Fruit fly (Drosophila melanogaster): ENCODE data around the gene msd5.

Gene msd5

dm6 chr3L:1313039-1313766 is 19.7 kb downstream of the msd5 start, which contains the start of the genes sturkopf and Herc4 (continued):
- TF ChIP-seq CG7987 (GFP tag; optimal IDR thresholded peaks at IDR 0.05) (peak; percentile 22), ems (GFP tag; optimal IDR thresholded peaks at IDR 0.05) (peak; percentile 89), Rx (GFP tag; IDR thresholded peaks at IDR 0.05) (no peak), gcm (GFP tag; optimal IDR thresholded peaks at IDR 0.05) (peak; percentile 60), CG2116 (GFP tag; optimal IDR thresholded peaks at IDR 0.05) (peak; percentile 60), tio (GFP tag; optimal IDR thresholded peaks at IDR 0.05) (no peak), CG2875 (GFP tag; optimal IDR thresholded peaks at IDR 0.05) (no peak), fd3F (GFP tag; optimal IDR thresholded peaks at IDR 0.05) (peak; percentile 41), CG17568 (GFP tag; optimal IDR thresholded peaks at IDR 0.05) (no peak), Poxn (GFP tag; IDR thresholded peaks at IDR 0.05) (peak; percentile 42; the same call in 1 of the 2 replicates), tx (GFP tag; optimal IDR thresholded peaks at IDR 0.05) (peak; percentile 69), CG32532 (GFP tag; IDR thresholded peaks at IDR 0.05) (peak; percentile 76), dysf (GFP tag; IDR thresholded peaks at IDR 0.05) (peak; percentile 61; the same call in 1 of the 3 replicates), Spps (tag; optimal IDR thresholded peaks at IDR 0.05) (no peak), slou (GFP tag; optimal IDR thresholded peaks at IDR 0.05) (peak; percentile 44), Antp (GFP tag; optimal IDR thresholded peaks at IDR 0.05) (peak; percentile 91), hb (GFP tag; IDR thresholded peaks at IDR 0.05; ENCODE audit: partially characterized antibody) (no peak), br (optimal IDR thresholded peaks at IDR 0.05) (no peak), Bteb2 (GFP tag; optimal IDR thresholded peaks at IDR 0.05) (peak; percentile 73), Dek (tag; optimal IDR thresholded peaks at IDR 0.05) (peak; percentile 83), CG10543 (GFP tag; optimal IDR thresholded peaks at IDR 0.05) (peak; percentile 93), crp (GFP tag; optimal IDR thresholded peaks at IDR 0.05) (peak; percentile 34 to 82), zen (tag; optimal IDR thresholded peaks at IDR 0.05) (no peak), bbx (GFP tag; IDR thresholded peaks at IDR 0.05; ENCODE audit: partially characterized antibody) (0 out of 2 replicates have a peak, but pooled peaks have one; percentile 7), Lhr (GFP tag; optimal IDR thresholded peaks at IDR 0.05) (peak; percentile 6), CG12659 (GFP tag; optimal IDR thresholded peaks at IDR 0.05) (peak; percentile 88), Usf (GFP tag; optimal IDR thresholded peaks at IDR 0.05) (peak; percentile 54), ab (GFP tag; optimal IDR thresholded peaks at IDR 0.05) (peak; percentile 56), gcm2 (GFP tag; optimal IDR thresholded peaks at IDR 0.05) (peak; percentile 37), CG12219 (GFP tag; optimal IDR thresholded peaks at IDR 0.05) (peak; percentile 29), Jarid2 (GFP tag; optimal IDR thresholded peaks at IDR 0.05) (no peak), CG8924 (tag; optimal IDR thresholded peaks at IDR 0.05) (peak; percentile 85), her (GFP tag; optimal IDR thresholded peaks at IDR 0.05) (peak; percentile 76), CG16815 (GFP tag; optimal IDR thresholded peaks at IDR 0.05) (peak; percentile 67), sens-2 (GFP tag; IDR thresholded peaks at IDR 0.05) (0 out of 2 replicates have a peak, but pooled peaks have one; percentile 5), Mes4 (GFP tag; optimal IDR thresholded peaks at IDR 0.05) (peak; percentile 48), CG14050 (GFP tag; IDR thresholded peaks at IDR 0.05) (no peak), ATbp (GFP tag; optimal IDR thresholded peaks at IDR 0.05) (peak; percentile 48), dm (GFP tag; optimal IDR thresholded peaks at IDR 0.05) (peak; percentile 75), zfh2 (GFP tag; optimal IDR thresholded peaks at IDR 0.05) (peak; percentile 91), CG13287 (GFP tag; IDR thresholded peaks at IDR 0.05; ENCODE audit: partially characterized antibody) (peak; percentile 24; the same call in 1 of the 2 replicates), grau (tag; optimal IDR thresholded peaks at IDR 0.05) (peak; percentile 78), danr (GFP tag; IDR thresholded peaks at IDR 0.05) (peak; percentile 43; the same call in 1 of the 2 replicates), unpg (GFP tag; optimal IDR thresholded peaks at IDR 0.05) (peak; percentile 64), bcd (GFP tag; optimal IDR thresholded peaks at IDR 0.05) (peak; percentile 86), onecut (GFP tag; IDR thresholded peaks at IDR 0.05) (peak; percentile 87), CG16779 (GFP tag; IDR thresholded peaks at IDR 0.05) (no peak), Elba2 (GFP tag; optimal IDR thresholded peaks at IDR 0.05) (no peak), Gsc (GFP tag; IDR thresholded peaks at IDR 0.05) (no peak)

All from whole organism, embryonic.